Worm (Caenorhabditis elegans) whole organism, L4/young adult: ENCODE data around the gene srx-92.
"Not testable (repeated sequence)": the region's sequence is repeated elsewhere in the genome, so short reads cannot be mapped to it uniquely, and the experiment has no call there.

Experiments
- W03F9.2 ChIP-seq: fragments of 150-350 bp; optimal IDR thresholded peaks from 2 replicates; lab custom pipeline; 2014; ENCODE audit warnings: missing biosample characterization, missing genetic modification characterization
- dao-5 ChIP-seq: sonication (generic microtip); optimal IDR thresholded peaks from 2 replicates; lab custom pipeline; 2016; ENCODE audit warnings: missing genotype, missing genetic modification characterization, moderate library complexity, missing compliant biosample characterization
- him-1 ChIP-seq: sonication (generic microtip); optimal IDR thresholded peaks from 2 replicates; lab custom pipeline; 2016; ENCODE audit warnings: missing genotype, missing genetic modification reagents, missing genetic modification characterization, missing compliant biosample characterization

Gene srx-92

DNA sequence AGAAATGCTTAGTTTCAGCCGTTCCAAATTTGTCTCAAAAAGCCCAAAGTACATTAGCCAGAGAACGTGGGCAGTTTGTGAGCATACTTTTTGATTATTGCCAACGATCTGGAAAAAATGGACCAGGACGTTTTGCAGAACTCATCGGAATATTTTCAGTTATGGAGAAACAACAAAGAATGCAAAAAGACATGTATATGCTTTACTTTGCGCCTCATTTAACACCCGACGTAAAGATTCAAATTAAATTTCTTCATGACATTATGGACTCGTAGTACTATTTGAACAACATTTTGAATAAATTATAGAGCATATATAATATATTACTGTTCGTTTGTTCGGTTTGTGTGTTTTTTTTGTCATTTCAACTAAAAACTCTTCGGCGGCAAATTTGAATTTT is 18.3 kb upstream of the srx-92 start, which contains the start of gene srh-244:
srh-244 (plus strand) TSS at position 301 of the 400 bp plus-strand sequence.
- no peak for TF ChIP-seq him-1
- TF ChIP-seq dao-5 (tag; lab: Kevin White, UChicago), result no peak
- TF ChIP-seq W03F9.2 (tag; lab: Kevin White, UChicago), result no peak

DNA sequence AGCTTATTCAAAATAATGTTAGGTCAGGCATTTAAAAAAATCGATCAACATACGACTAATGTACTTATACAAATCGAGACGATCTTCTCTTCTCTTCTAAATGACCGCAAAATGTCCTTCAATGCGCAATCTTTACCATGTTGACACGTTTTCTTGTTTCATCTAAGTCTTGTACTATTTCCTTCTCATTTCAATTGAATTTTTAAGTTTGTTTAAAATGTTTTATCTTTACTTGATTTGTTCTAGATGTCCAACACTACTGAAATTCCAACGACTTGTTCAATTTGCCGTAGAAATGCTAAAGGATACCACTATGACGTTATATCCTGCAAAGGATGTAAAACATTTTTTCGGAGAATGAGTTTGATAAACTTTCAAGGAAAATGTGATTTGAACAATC is 16.8 kb upstream of the srx-92 start, which contains the start of the genes nhr-263 and nhr-148:
nhr-263 (minus strand) TSS at position 101 of the 400 bp plus-strand sequence.
nhr-148 (plus strand) TSS at position 215 of the 400 bp plus-strand sequence.
- TF ChIP-seq him-1 (no peak), dao-5 (tag; lab: Kevin White, UChicago) (no peak), W03F9.2 (tag; lab: Kevin White, UChicago) (no peak)

DNA sequence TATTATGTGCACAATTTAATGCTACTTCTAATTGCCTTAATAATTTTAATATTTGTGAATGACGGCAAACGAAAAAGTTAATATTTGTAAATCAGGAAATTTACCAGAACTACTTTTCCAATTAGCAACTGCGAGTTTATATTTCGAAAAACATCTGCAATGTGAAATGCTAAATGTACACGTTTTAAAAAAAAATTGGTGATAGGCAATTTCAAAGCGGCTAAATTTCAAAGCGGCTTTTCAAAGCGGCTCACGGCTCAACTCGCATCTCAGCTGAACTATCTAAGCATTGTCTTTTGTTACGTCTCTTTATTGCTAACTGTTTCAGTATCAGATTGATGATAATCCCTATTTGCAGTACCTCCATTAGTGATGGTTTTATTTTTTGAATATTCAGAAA is 14.6 kb upstream of the srx-92 start, which contains the start of gene srh-187:
srh-187 (minus strand) TSS at position 101 of the 400 bp plus-strand sequence.
- TF ChIP-seq him-1 (no peak), dao-5 (tag; lab: Kevin White, UChicago) (no peak), W03F9.2 (tag; lab: Kevin White, UChicago) (no peak)

DNA sequence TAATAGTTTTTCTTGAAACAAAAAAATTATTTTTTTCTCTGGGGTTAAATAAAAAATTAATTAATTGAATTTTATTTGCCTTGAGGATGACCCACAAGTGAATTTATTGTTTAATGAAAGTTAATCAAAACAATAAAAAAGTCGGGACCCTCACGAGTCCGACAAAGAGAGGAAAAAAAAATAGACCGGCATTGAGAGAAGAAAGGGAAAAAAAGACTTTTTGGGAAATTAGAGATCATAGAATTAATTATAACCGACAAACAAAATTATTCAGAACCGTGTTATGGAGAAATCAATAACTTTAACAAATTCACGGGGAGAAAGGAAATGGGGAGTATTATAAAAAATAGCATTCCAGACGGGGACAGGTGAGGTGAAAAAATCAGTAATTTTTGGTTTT is 12.0 kb upstream of the srx-92 start, which contains the start of gene F10G2.7:
F10G2.7 (minus strand) TSS at position 101 of the 400 bp plus-strand sequence.
- not testable (repeated sequence) for TF ChIP-seq dao-5 (tag; lab: Kevin White, UChicago); W03F9.2 (tag; lab: Kevin White, UChicago); him-1

DNA sequence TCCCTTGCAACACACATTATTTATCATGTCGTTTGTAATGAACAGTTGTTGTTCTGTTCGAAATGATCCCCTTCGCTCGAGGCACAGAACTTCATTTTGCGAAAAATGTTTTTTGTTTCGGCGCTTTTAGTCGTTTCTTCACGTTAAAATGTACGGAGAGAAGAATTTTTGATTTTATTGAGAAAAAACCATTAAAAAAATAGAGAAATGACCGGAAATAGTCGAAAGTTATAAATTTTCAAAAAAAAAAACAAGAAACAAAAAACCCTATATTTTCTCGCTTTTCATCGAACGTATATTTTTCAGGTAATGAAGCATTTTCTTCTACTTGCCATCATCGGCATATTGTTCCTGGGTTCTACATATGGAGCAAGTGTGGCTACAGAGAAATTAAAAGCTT is 7.1 kb upstream of the srx-92 start, which contains the start of gene F10G2.1:
F10G2.1 (plus strand) TSS at position 301 of the 400 bp plus-strand sequence.
- TF ChIP-seq W03F9.2 (tag; lab: Kevin White, UChicago) (no peak), him-1 (no peak), dao-5 (tag; lab: Kevin White, UChicago) (no peak)

DNA sequence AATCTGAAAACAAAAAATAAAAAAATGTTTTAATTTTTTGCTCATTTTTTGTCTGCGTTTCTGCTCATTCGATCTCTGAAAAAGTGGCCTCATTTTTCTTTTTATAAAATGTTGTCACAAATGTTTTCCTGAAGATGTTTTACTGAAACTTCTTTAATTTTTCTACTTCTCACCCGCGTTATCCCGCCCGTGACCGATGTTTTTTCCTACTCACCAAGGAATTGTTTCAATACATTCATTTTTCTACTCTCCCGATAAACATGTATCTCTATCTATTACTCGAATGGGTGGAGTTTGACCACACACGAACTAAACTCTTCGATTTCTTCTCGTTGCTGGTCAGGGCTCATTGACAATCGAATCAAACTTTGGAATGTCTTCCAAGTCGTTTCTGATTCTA is 5.7 kb upstream of the srx-92 start, which contains the start of gene F10G2.2:
F10G2.2 (plus strand) TSS at position 301 of the 400 bp plus-strand sequence.
- TF ChIP-seq him-1 (no peak), W03F9.2 (tag; lab: Kevin White, UChicago) (no peak), dao-5 (tag; lab: Kevin White, UChicago) (no peak)

DNA sequence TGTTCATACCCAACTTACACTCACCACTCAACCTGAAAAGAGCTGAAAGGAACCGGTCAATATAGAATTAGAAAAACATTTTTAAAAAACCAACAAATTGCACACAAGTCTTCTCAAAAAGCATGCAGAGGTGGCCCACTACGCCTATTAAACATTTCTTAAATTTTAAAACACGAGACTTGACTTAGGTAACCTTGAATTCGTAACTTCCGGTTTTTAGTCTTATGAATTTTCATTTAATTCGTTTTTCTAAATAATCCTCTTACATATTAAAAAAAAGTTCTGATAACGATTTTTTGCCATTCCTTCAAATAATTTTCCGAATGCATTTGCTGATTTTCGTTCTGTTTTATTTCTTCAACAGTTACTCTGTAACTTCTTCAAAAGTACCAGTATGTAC is 2.9 kb upstream of the srx-92 start, which contains the start of gene clec-7:
clec-7 (plus strand) TSS at position 301 of the 400 bp plus-strand sequence.
- TF ChIP-seq dao-5 (tag; lab: Kevin White, UChicago) (no peak), him-1 (no peak), W03F9.2 (tag; lab: Kevin White, UChicago) (no peak)

DNA sequence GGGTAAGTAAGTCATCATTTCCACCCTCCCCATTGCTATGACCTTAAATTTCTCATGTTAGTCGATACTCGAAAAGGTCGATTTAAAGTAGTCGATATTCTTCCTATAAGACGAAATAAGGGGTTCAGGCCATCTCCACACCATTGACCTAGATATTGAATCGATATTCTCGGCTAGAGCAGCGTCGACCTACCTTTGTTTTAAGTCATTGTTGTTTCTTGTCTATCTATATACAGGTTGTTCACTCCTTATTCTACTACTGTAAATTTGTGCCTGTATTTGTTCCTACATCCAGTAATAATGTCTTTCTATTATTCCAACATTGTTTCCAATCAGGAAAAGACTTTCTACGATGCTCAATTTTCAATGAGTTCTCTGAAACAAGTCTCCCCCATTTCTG is 1.7 kb upstream of the srx-92 start, which contains the start of gene F10G2.4:
F10G2.4 (plus strand) TSS at position 301 of the 400 bp plus-strand sequence.
- TF ChIP-seq dao-5 (tag; lab: Kevin White, UChicago) (no peak), him-1 (no peak), W03F9.2 (tag; lab: Kevin White, UChicago) (no peak)

DNA sequence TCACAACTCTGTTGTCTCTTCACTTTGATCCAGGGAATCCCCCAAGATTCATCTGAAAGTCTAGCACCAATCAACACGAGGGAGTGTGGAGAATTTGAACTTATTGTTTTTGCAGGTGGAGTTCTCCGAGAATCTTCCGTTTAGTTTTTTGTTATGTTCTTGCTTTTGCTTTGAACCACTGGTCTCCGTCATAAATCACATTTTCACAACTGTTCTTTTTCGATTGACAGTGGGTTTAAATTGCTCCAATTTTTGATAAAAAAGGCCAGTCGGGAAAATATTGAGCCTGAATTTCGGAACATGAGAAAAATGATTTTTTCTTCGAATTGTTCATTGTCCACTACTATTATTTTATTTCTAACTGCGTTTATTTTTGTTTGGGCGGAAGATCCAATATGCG is 3.3 kb downstream of the srx-92 start, which contains the start of gene F10G2.10:
F10G2.10 (plus strand) TSS at position 301 of the 400 bp plus-strand sequence.
- TF ChIP-seq him-1 (no peak), W03F9.2 (tag; lab: Kevin White, UChicago) (no peak), dao-5 (tag; lab: Kevin White, UChicago) (no peak)

DNA sequence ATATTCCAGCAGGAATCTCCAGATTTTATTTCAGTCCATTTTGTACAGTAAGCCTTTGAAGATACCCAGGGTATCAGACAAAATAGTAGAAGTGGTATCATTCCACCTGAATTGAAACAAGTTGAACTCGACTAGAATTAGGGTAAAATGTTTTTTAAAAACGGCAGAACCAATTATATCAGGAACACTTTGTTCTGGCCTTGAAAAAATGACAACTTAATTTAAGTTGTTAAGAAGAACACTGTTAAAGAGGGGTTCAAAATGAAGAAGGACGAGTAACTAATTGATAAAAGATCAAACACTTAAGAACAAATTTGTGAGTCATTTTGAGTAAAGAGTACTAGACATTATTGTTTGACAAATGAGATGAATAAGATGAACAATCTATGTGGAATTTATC is 4.3 kb downstream of the srx-92 start, which contains the start of gene lmd-4:
lmd-4 (minus strand) TSS at position 101 of the 400 bp plus-strand sequence.
- no peak for TF ChIP-seq dao-5 (tag; lab: Kevin White, UChicago)
- no peak for TF ChIP-seq him-1
- no peak for TF ChIP-seq W03F9.2 (tag; lab: Kevin White, UChicago)

DNA sequence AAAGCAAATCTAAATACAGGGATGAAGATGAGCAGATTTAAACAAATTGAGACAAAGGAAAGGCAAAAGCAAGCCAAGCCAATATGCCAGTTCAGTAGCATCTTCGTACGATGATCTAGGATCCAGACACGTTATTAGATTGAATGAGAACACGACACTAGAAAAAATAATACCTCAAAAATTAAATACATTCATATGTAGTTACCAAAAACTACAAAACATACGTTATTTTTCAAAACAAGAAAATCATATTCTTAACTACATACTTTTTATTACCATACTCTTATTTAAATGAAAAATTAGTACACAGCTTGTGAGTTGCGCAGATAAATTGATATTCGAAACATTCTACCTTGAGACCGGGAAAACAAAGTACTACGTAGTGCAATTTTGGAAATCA is 12.0 kb downstream of the srx-92 start, which contains the start of gene srx-6:
srx-6 (minus strand) TSS at position 101 of the 400 bp plus-strand sequence.
- TF ChIP-seq him-1 (no peak), dao-5 (tag; lab: Kevin White, UChicago) (no peak), W03F9.2 (tag; lab: Kevin White, UChicago) (no peak)

DNA sequence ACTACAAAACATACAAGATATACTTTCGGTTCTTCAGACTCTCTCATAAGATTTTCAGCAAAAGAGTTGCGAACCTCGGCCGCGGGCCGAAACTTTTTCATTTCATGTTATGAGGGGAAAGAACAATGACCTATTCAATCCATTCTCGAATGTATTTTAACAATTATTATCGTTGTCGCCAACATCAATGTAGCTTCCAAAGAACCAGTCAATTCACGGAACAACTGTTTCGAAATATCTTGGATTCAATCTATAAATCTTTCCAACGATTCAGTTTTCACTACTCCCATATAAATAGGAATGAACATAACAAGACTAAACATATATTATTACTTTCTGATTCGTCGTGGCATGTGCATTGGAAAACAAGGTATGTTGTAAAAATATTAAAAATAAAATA is 18.1 kb downstream of the srx-92 start, which contains the start of gene F07G11.1:
F07G11.1 (plus strand) TSS at position 301 of the 400 bp plus-strand sequence.
- no peak for TF ChIP-seq dao-5 (tag; lab: Kevin White, UChicago)
- TF ChIP-seq W03F9.2 (tag; lab: Kevin White, UChicago), result no peak
- no peak for TF ChIP-seq him-1

DNA sequence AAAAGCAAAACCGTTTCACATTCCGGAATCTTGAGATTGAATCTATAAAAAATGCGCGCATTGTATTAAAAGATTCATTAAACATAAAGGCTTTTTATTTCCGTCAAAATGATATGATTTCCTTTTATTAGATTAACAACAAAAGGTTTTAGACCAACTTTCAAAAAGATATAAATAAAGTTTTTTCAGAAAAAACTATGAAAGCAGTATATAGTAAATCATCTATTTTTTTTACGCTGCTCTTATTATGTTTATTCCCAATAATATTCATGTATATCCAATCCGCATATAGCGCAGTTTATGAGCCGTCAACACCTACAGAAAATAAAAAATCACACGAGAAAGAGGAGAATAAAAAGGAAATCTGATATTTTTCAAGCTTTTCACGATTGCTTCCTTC is 20.7 kb downstream of the srx-92 start, which contains the start of gene F07G11.2:
F07G11.2 (plus strand) TSS at position 301 of the 400 bp plus-strand sequence.
- not testable (repeated sequence) for TF ChIP-seq dao-5 (tag; lab: Kevin White, UChicago); him-1; W03F9.2 (tag; lab: Kevin White, UChicago)

DNA sequence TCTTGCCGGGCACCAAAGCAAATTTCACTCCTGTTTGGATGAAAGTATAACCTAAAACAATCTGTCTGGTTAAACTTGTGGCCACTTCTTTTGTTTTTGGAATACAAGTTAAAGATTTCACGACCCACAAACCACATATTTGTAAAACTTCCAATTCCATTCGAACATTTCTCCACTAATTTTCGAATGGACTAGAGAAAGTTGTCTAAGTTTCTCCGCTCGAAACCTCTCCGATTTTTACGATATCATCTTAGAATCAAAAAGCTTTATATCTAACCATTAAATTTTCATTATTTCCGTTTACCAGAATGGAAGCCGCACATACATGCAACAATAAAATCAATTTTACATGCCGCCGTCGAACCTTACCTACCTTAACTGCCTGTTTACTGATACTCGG is 26.7 kb downstream of the srx-92 start, which contains the start of gene F07G11.3:
F07G11.3 (plus strand) TSS at position 301 of the 400 bp plus-strand sequence.
- no peak for TF ChIP-seq dao-5 (tag; lab: Kevin White, UChicago)
- no peak for TF ChIP-seq him-1
- TF ChIP-seq W03F9.2 (tag; lab: Kevin White, UChicago), result no peak
